Fruit fly (Drosophila melanogaster) whole organism, embryonic: ENCODE measurements around the gene Rcd-1r.

ENCODE experiments used
- Awh ChIP-seq: fragments of 200-800 bp; sonication (Bioruptor generic); IDR thresholded peaks from 2 replicates; pipeline ENCODE4, ENCODE4 v1.3.6; 2022; ENCODE audit warnings: missing biosample characterization, missing genetic modification characterization
- Bteb2 ChIP-seq: fragments of 200-800 bp; sonication (Bioruptor generic); optimal IDR thresholded peaks from 2 replicates; lab custom pipeline; 2016; ENCODE audit warnings: missing biosample characterization, missing genetic modification characterization
- C15 ChIP-seq: fragments of 200-800 bp; sonication (Bioruptor generic); IDR thresholded peaks from 3 replicates; pipeline ENCODE4 v1.3.6; 2022; ENCODE audit warnings: missing biosample characterization, missing genetic modification characterization
- CG11560 ChIP-seq: fragments of 200-800 bp; sonication (Bioruptor generic); IDR thresholded peaks from 3 replicates; pipeline ENCODE4 v1.3.6; 2022; ENCODE audit warnings: missing biosample characterization, missing genetic modification characterization
- CG12155 ChIP-seq: fragments of 200-800 bp; sonication (Bioruptor generic); optimal IDR thresholded peaks from 3 replicates; lab custom pipeline; 2016; ENCODE audit warnings: missing biosample characterization, missing genetic modification characterization
- CG12299 ChIP-seq: fragments of 200-800 bp; sonication (Bioruptor generic); optimal IDR thresholded peaks from 2 replicates; lab custom pipeline; 2018; ENCODE audit warnings: missing biosample characterization, mild to moderate bottlenecking, missing genetic modification characterization
- CG13296 ChIP-seq: fragments of 200-800 bp; sonication (Bioruptor generic); optimal IDR thresholded peaks from 3 replicates; lab custom pipeline; 2018; ENCODE audit warnings: missing biosample characterization, mild to moderate bottlenecking, missing genetic modification characterization
- CG13624 ChIP-seq: fragments of 200-800 bp; sonication (Bioruptor generic); optimal IDR thresholded peaks from 2 replicates; lab custom pipeline; 2016; ENCODE audit warnings: missing biosample characterization, missing genetic modification characterization
- CG15269 ChIP-seq: fragments of 200-800 bp; sonication (Bioruptor generic); optimal IDR thresholded peaks from 2 replicates; lab custom pipeline; 2018; ENCODE audit warnings: missing biosample characterization, mild to moderate bottlenecking, missing genetic modification characterization, moderate library complexity
- CG15514 ChIP-seq: fragments of 200-800 bp; sonication (Bioruptor generic); optimal IDR thresholded peaks from 3 replicates; lab custom pipeline; 2017; ENCODE audit warnings: missing biosample characterization, missing genetic modification characterization, mild to moderate bottlenecking, moderate library complexity, missing genetic modification reagents
- CG15696 ChIP-seq: fragments of 200-800 bp; sonication (Bioruptor generic); optimal IDR thresholded peaks from 2 replicates; lab custom pipeline; 2019; ENCODE audit warnings: missing biosample characterization, mild to moderate bottlenecking, missing genetic modification characterization, moderate library complexity
- CG17328 ChIP-seq: fragments of 200-800 bp; sonication (Bioruptor generic); IDR thresholded peaks from 2 replicates; pipeline ENCODE4 v1.3.6; 2022; ENCODE audit warnings: missing biosample characterization, missing genetic modification characterization
- CG18599 ChIP-seq: fragments of 200-800 bp; sonication (Bioruptor generic); optimal IDR thresholded peaks from 3 replicates; lab custom pipeline; 2017; ENCODE audit warnings: missing biosample characterization, missing genetic modification characterization, mild to moderate bottlenecking, moderate library complexity, missing genetic modification reagents
- CG18619 ChIP-seq: fragments of 200-800 bp; sonication (Bioruptor generic); optimal IDR thresholded peaks from 3 replicates; lab custom pipeline; 2017; ENCODE audit warnings: missing biosample characterization, mild to moderate bottlenecking, missing genetic modification characterization
- CG3065 ChIP-seq: fragments of 200-800 bp; sonication (Bioruptor generic); optimal IDR thresholded peaks from 2 replicates; lab custom pipeline; 2016; ENCODE audit warnings: missing biosample characterization, missing genetic modification characterization
- CG32532 ChIP-seq: fragments of 200-800 bp; sonication (Bioruptor generic); IDR thresholded peaks from 2 replicates; pipeline ENCODE4 v1.3.6; 2022; ENCODE audit warnings: missing biosample characterization, missing genetic modification characterization
- CG3281 ChIP-seq: fragments of 200-800 bp; sonication (Bioruptor generic); optimal IDR thresholded peaks from 3 replicates; lab custom pipeline; 2017; ENCODE audit warnings: missing biosample characterization, mild to moderate bottlenecking, missing genetic modification characterization
- CG3407 ChIP-seq: fragments of 200-800 bp; sonication (Bioruptor generic); optimal IDR thresholded peaks from 2 replicates; lab custom pipeline; 2018; ENCODE audit warnings: missing biosample characterization, mild to moderate bottlenecking, missing genetic modification characterization
- CG9437 ChIP-seq: fragments of 200-800 bp; sonication (Bioruptor generic); optimal IDR thresholded peaks from 2 replicates; lab custom pipeline; 2018; ENCODE audit warnings: missing biosample characterization, mild to moderate bottlenecking, missing genetic modification characterization
- CrebB ChIP-seq: fragments of 200-800 bp; sonication (Bioruptor generic); optimal IDR thresholded peaks from 3 replicates; lab custom pipeline; 2018; ENCODE audit warnings: missing biosample characterization, mild to moderate bottlenecking, missing genetic modification characterization
- Dbx ChIP-seq: fragments of 200-800 bp; sonication (Bioruptor generic); IDR thresholded peaks from 3 replicates; pipeline ENCODE4 v1.3.6; 2022; ENCODE audit warnings: missing biosample characterization, missing genetic modification characterization
- Doc3 ChIP-seq: fragments of 200-800 bp; sonication (Bioruptor generic); IDR thresholded peaks from 3 replicates; pipeline ENCODE4 v1.3.6; 2022; ENCODE audit warnings: missing biosample characterization, missing genetic modification characterization; ENCODE audit not compliant: partially characterized antibody
- Fer1 ChIP-seq: fragments of 200-800 bp; sonication (Bioruptor generic); optimal IDR thresholded peaks from 2 replicates; lab custom pipeline; 2017; ENCODE audit warnings: missing biosample characterization, mild to moderate bottlenecking, missing genetic modification characterization
- HHEX ChIP-seq: fragments of 200-800 bp; sonication (Bioruptor generic); optimal IDR thresholded peaks from 3 replicates; lab custom pipeline; 2017; ENCODE audit warnings: missing biosample characterization, mild to moderate bottlenecking, missing genetic modification characterization, missing genetic modification reagents
- Hr51 ChIP-seq, 2 experiments: fragments of 200-800 bp; sonication (Bioruptor generic); optimal IDR thresholded peaks; 2 replicates in 1 of 2; 3 replicates in 1 of 2; lab custom pipeline; 2016 to 2018; ENCODE audit warnings: missing biosample characterization in 2 of 2, missing genetic modification characterization in 2 of 2, mild to moderate bottlenecking in 1 of 2, moderate library complexity in 1 of 2
- Jarid2 ChIP-seq: fragments of 200-800 bp; sonication (Bioruptor generic); optimal IDR thresholded peaks from 3 replicates; lab custom pipeline; 2017; ENCODE audit warnings: mild to moderate bottlenecking, missing biosample characterization, missing genetic modification reagents, missing genetic modification characterization
- MBD-R2 ChIP-seq: fragments of 200-800 bp; sonication (Bioruptor generic); IDR thresholded peaks from 2 replicates; pipeline ENCODE4 v1.3.6; 2022; ENCODE audit warnings: missing biosample characterization, missing genetic modification characterization
- Nf-YB ChIP-seq: fragments of 200-800 bp; sonication (Bioruptor generic); optimal IDR thresholded peaks from 3 replicates; lab custom pipeline; 2019; ENCODE audit warnings: missing biosample characterization, mild to moderate bottlenecking, missing genetic modification characterization, moderate library complexity
- NfI ChIP-seq: fragments of 200-800 bp; sonication (Bioruptor generic); optimal IDR thresholded peaks from 3 replicates; lab custom pipeline; 2018; ENCODE audit warnings: missing biosample characterization, mild to moderate bottlenecking, missing genetic modification characterization, moderate library complexity
- Optix ChIP-seq: fragments of 200-800 bp; sonication (Bioruptor generic); IDR thresholded peaks from 3 replicates; pipeline ENCODE4 v1.3.6; 2022; ENCODE audit warnings: missing biosample characterization, missing genetic modification characterization
- Ravus ChIP-seq: fragments of 200-800 bp; sonication (Bioruptor generic); IDR thresholded peaks from 2 replicates; pipeline ENCODE4 v1.3.6; 2022; ENCODE audit warnings: missing biosample characterization, missing genetic modification characterization
- ase ChIP-seq: fragments of 200-800 bp; sonication (Bioruptor generic); IDR thresholded peaks from 3 replicates; pipeline ENCODE4 v1.3.6; 2022; ENCODE audit warnings: missing biosample characterization, missing genetic modification characterization
- ato ChIP-seq: fragments of 200-800 bp; sonication (Bioruptor generic); IDR thresholded peaks from 2 replicates; pipeline ENCODE4 v1.3.6; 2022; ENCODE audit warnings: missing biosample characterization, missing genetic modification characterization; ENCODE audit not compliant: partially characterized antibody
- bcd ChIP-seq: fragments of 200-800 bp; sonication (Bioruptor generic); optimal IDR thresholded peaks from 2 replicates; lab custom pipeline; 2017; ENCODE audit warnings: missing biosample characterization, mild to moderate bottlenecking, missing genetic modification characterization
- corto ChIP-seq: fragments of 200-800 bp; sonication (Bioruptor generic); optimal IDR thresholded peaks from 2 replicates; lab custom pipeline; 2016; ENCODE audit warnings: missing biosample characterization, mild to moderate bottlenecking, missing genetic modification characterization, moderate library complexity
- crp ChIP-seq, 2 experiments: fragments of 200-800 bp; sonication (Bioruptor generic); optimal IDR thresholded peaks; 2 replicates in 1 of 2; 3 replicates in 1 of 2; lab custom pipeline; 2017; ENCODE audit warnings: missing biosample characterization in 2 of 2, missing genetic modification characterization in 2 of 2, mild to moderate bottlenecking in 1 of 2, moderate library complexity in 1 of 2
- eve ChIP-seq, 2 experiments: fragments of >200 bp; optimal IDR thresholded peaks; 2 replicates each; lab custom pipeline; 2017; ENCODE audit warnings: missing biosample characterization in 2 of 2, missing genetic modification characterization in 2 of 2
- eyg ChIP-seq: fragments of 200-800 bp; sonication (Bioruptor generic); optimal IDR thresholded peaks from 3 replicates; lab custom pipeline; 2016; ENCODE audit warnings: missing biosample characterization, missing genetic modification characterization
- hth ChIP-seq: fragments of >200 bp; optimal IDR thresholded peaks from 2 replicates; lab custom pipeline; 2017; ENCODE audit warnings: inconsistent platforms
- inv ChIP-seq: fragments of 200-800 bp; sonication (Bioruptor generic); IDR thresholded peaks from 2 replicates; pipeline ENCODE4 v1.3.6; 2022; ENCODE audit warnings: missing biosample characterization, missing genetic modification characterization; ENCODE audit not compliant: partially characterized antibody
- jing ChIP-seq: fragments of 200-800 bp; sonication (Bioruptor generic); optimal IDR thresholded peaks from 2 replicates; lab custom pipeline; 2018; ENCODE audit warnings: missing biosample characterization, mild to moderate bottlenecking, missing genetic modification characterization
- kni ChIP-seq: fragments of 200-800 bp; sonication (Bioruptor generic); optimal IDR thresholded peaks from 3 replicates; lab custom pipeline; 2017; ENCODE audit warnings: mild to moderate bottlenecking, missing biosample characterization, missing genetic modification reagents, missing genetic modification characterization
- mld ChIP-seq: fragments of 200-800 bp; sonication (Bioruptor generic); IDR thresholded peaks from 3 replicates; pipeline ENCODE4 v1.3.6; 2022; ENCODE audit warnings: missing biosample characterization, missing genetic modification characterization; ENCODE audit not compliant: partially characterized antibody
- nau ChIP-seq: fragments of 200-800 bp; sonication (Bioruptor generic); optimal IDR thresholded peaks from 3 replicates; lab custom pipeline; 2017; ENCODE audit warnings: missing biosample characterization, mild to moderate bottlenecking, missing genetic modification characterization, missing genetic modification reagents
- pnt ChIP-seq: fragments of 200-800 bp; sonication (Bioruptor generic); optimal IDR thresholded peaks from 3 replicates; lab custom pipeline; 2016; ENCODE audit warnings: missing biosample characterization, missing genetic modification characterization
- pzg ChIP-seq: fragments of 200-800 bp; sonication (Bioruptor generic); optimal IDR thresholded peaks from 3 replicates; lab custom pipeline; 2018; ENCODE audit warnings: missing biosample characterization, mild to moderate bottlenecking, missing genetic modification characterization, moderate library complexity
- ro ChIP-seq: fragments of 200-800 bp; sonication (Bioruptor generic); IDR thresholded peaks from 2 replicates; pipeline ENCODE4 v1.3.6; 2022; ENCODE audit warnings: missing biosample characterization, missing genetic modification characterization
- row ChIP-seq: fragments of 200-800 bp; sonication (Bioruptor generic); IDR thresholded peaks from 3 replicates; pipeline ENCODE4 v1.3.6; 2022; ENCODE audit warnings: missing biosample characterization, missing genetic modification characterization
- usp ChIP-seq: fragments of >200 bp; optimal IDR thresholded peaks from 2 replicates; lab custom pipeline; 2017; ENCODE audit warnings: missing biosample characterization, missing genetic modification characterization

Gene Rcd-1r

dm6 chr2L:8984614-8985318 lies 29.1 kb downstream of the Rcd-1r start, which contains the start of gene CG13101 (continued):
- TF ChIP-seq Bteb2 (peak; percentile 91), Jarid2 (peak; percentile 78), CG13296 (peak; percentile 93), MBD-R2 (peak; percentile 74; the same call in 1 of the 2 replicates), usp (GFP tag; lab: Kevin White, UChicago) (no peak), Nf-YB (GFP tag; lab: Kevin White, UChicago) (peak; percentile 83), ase (GFP tag; lab: Robert Waterston, UW) (peak; percentile 92), eve (GFP tag; optimal IDR thresholded peaks at IDR 0.05; lab: Kevin White, UChicago) (peak in 1 of 2 experiments; percentile 86), Ravus (GFP tag; lab: Robert Waterston, UW) (peak; percentile 84), Awh (GFP tag; lab: Robert Waterston, UW) (peak; percentile 95), Fer1 (GFP tag; lab: Kevin White, UChicago) (peak; percentile 94), bcd (GFP tag; lab: Kevin White, UChicago) (peak; percentile 92), NfI (GFP tag; lab: Kevin White, UChicago) (peak; percentile 80), pnt (peak; percentile 58), Dbx (peak; percentile 95), CG15269 (tag; lab: Kevin White, UChicago) (peak; percentile 95), Optix (GFP tag; lab: Robert Waterston, UW) (no peak), kni (no peak), CG9437 (GFP tag; lab: Kevin White, UChicago) (peak; percentile 82), CG3407 (GFP tag; lab: Kevin White, UChicago) (peak; percentile 87), ato (GFP tag; lab: Robert Waterston, UW) (no peak), corto (GFP tag; lab: Kevin White, UChicago) (peak; percentile 95), nau (GFP tag; lab: Kevin White, UChicago) (peak; percentile 90), eyg (GFP tag; lab: Kevin White, UChicago) (peak; percentile 72), jing (GFP tag; lab: Kevin White, UChicago) (peak; percentile 57), hth (lab: Kevin White, UChicago) (no peak), CrebB (peak; percentile 91), CG11560 (peak; percentile 80), CG12155 (peak; percentile 88), CG15696 (tag; lab: Kevin White, UChicago) (peak; percentile 73), CG18599 (peak; percentile 93), CG15514 (GFP tag; lab: Kevin White, UChicago) (peak; percentile 88), ro (peak; percentile 87), mld (no peak), crp (GFP tag; optimal IDR thresholded peaks at IDR 0.05; lab: Kevin White, UChicago) (peak in 1 of 2 experiments; percentile 38), inv (GFP tag; lab: Robert Waterston, UW) (no peak), Doc3 (no peak), CG3065 (GFP tag; lab: Kevin White, UChicago) (peak; percentile 72), CG12299 (tag; lab: Kevin White, UChicago) (peak; percentile 88), CG3281 (peak; percentile 90), row (GFP tag; lab: Robert Waterston, UW) (peak; percentile 96), CG32532 (GFP tag; lab: Robert Waterston, UW) (peak; percentile 97), Hr51 (GFP tag; optimal IDR thresholded peaks at IDR 0.05; lab: Kevin White, UChicago) (peak; percentile 86 to 94), C15 (GFP tag; lab: Robert Waterston, UW) (peak; percentile 84), CG18619 (peak; percentile 87), HHEX (peak; percentile 89), CG17328 (GFP tag; lab: Robert Waterston, UW) (peak; percentile 96), CG13624 (GFP tag; lab: Kevin White, UChicago) (peak; percentile 88), pzg (GFP tag; lab: Kevin White, UChicago) (peak; percentile 2)
